Worm (Caenorhabditis elegans): ENCODE results near the gene fbxc-21.

ce11 chrII:1731932-1732331, 39.2 kb upstream of the fbxc-21 start, which contains the start of gene ceh-82:
- no peak for TF ChIP-seq nhr-76 (tag; optimal IDR thresholded peaks at IDR 0.05)
- no peak for TF ChIP-seq nhr-237 (tag; optimal IDR thresholded peaks at IDR 0.05)
- TF ChIP-seq unc-39 (tag; optimal IDR thresholded peaks at IDR 0.05): no peak
- TF ChIP-seq ceh-43 (GFP tag; optimal IDR thresholded peaks at IDR 0.05): no peak
- TF ChIP-seq lsy-2 (tag; optimal IDR thresholded peaks at IDR 0.05): no peak
- no peak for TF ChIP-seq snpc-4 (tag; optimal IDR thresholded peaks at IDR 0.05)
